Worm (Caenorhabditis elegans): ENCODE data around the gene srw-33.

DNA sequence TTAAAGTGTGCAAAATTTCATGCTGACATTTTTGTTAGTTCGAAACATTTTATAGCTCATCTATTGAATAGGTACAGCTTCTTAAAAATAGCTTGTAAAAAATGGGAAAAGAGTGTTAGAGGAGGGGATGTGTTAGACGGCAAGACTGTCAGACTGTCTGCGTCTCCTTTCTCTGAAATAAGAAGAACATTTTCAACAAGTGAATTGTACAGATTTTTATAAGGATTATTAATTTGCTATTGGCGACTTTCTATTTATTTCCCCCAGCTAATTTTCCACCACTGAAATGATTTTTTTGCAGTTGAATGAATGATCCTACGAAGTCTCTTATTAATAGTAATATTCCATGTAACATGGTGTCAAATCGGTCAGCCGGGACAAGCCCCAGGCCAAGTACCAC, 47.1 kb upstream of the srw-33 start, which contains the start of gene C06B8.7:
- TF ChIP-seq tbx-7 (tag; optimal IDR thresholded peaks at IDR 0.05) (no peak), ama-1 (optimal IDR thresholded peaks at IDR 0.05) (no peak)

All from whole organism, late embryonic.